Fruit fly (Drosophila melanogaster) whole organism, embryonic: ENCODE results near the gene yellow-e.

Experiments used
- Bdp1 ChIP-seq: fragments of 200-800 bp; sonication (Bioruptor generic); optimal IDR thresholded peaks from 3 replicates; lab custom pipeline; 2016; ENCODE audit warnings: missing biosample characterization, missing genetic modification characterization
- C15 ChIP-seq: fragments of 200-800 bp; sonication (Bioruptor generic); IDR thresholded peaks from 3 replicates; pipeline ENCODE4 v1.3.6; 2022; ENCODE audit warnings: missing biosample characterization, missing genetic modification characterization
- CG10979 ChIP-seq: fragments of 200-800 bp; sonication (Bioruptor generic); optimal IDR thresholded peaks from 2 replicates; lab custom pipeline; 2018; ENCODE audit warnings: missing biosample characterization, mild to moderate bottlenecking, missing genetic modification characterization, moderate library complexity
- CG11093 ChIP-seq: fragments of 200-800 bp; sonication (Bioruptor generic); IDR thresholded peaks from 3 replicates; pipeline ENCODE4 v1.3.6; 2022; ENCODE audit warnings: missing biosample characterization, missing genetic modification characterization
- CG11247 ChIP-seq: fragments of 200-800 bp; sonication (Bioruptor generic); IDR thresholded peaks from 2 replicates; pipeline ENCODE4 v1.3.6; 2022; ENCODE audit warnings: missing biosample characterization, missing genetic modification characterization
- CG11398 ChIP-seq: fragments of 200-800 bp; sonication (Bioruptor generic); optimal IDR thresholded peaks from 2 replicates; lab custom pipeline; 2016; ENCODE audit warnings: missing biosample characterization, missing genetic modification characterization
- CG12769 ChIP-seq: fragments of 200-800 bp; sonication (Bioruptor generic); optimal IDR thresholded peaks from 2 replicates; lab custom pipeline; 2019; ENCODE audit warnings: missing biosample characterization, mild to moderate bottlenecking, missing genetic modification characterization, moderate library complexity
- CG15514 ChIP-seq: fragments of 200-800 bp; sonication (Bioruptor generic); optimal IDR thresholded peaks from 3 replicates; lab custom pipeline; 2017; ENCODE audit warnings: missing biosample characterization, missing genetic modification characterization, mild to moderate bottlenecking, moderate library complexity, missing genetic modification reagents
- CG17359 ChIP-seq: fragments of 200-800 bp; sonication (Bioruptor generic); optimal IDR thresholded peaks from 3 replicates; lab custom pipeline; 2018; ENCODE audit warnings: missing biosample characterization, mild to moderate bottlenecking, missing genetic modification characterization, moderate library complexity
- CG17829 ChIP-seq: fragments of 200-800 bp; optimal IDR thresholded peaks from 2 replicates; lab custom pipeline; 2019; ENCODE audit warnings: missing biosample characterization, mild to moderate bottlenecking, missing genetic modification characterization, moderate library complexity
- CG2712 ChIP-seq: fragments of 200-800 bp; optimal IDR thresholded peaks from 3 replicates; lab custom pipeline; 2019; ENCODE audit warnings: missing biosample characterization, mild to moderate bottlenecking, missing genetic modification characterization, moderate library complexity
- CG30431 ChIP-seq: fragments of 200-800 bp; sonication (Bioruptor generic); optimal IDR thresholded peaks from 2 replicates; lab custom pipeline; 2017; ENCODE audit warnings: missing biosample characterization, missing genetic modification characterization
- CG3838 ChIP-seq: fragments of 200-800 bp; sonication (Bioruptor generic); optimal IDR thresholded peaks from 3 replicates; lab custom pipeline; 2016; ENCODE audit warnings: missing biosample characterization, missing genetic modification characterization
- CG4730 ChIP-seq: fragments of 200-800 bp; sonication (Bioruptor generic); IDR thresholded peaks from 2 replicates; pipeline ENCODE4 v1.3.6; 2022; ENCODE audit warnings: missing biosample characterization, missing genetic modification characterization
- CG6683 ChIP-seq: fragments of 200-800 bp; sonication (Bioruptor generic); optimal IDR thresholded peaks from 2 replicates; lab custom pipeline; 2017; ENCODE audit warnings: missing biosample characterization, mild to moderate bottlenecking, missing genetic modification characterization, missing genetic modification reagents
- CG7357 ChIP-seq: fragments of 200-800 bp; sonication (Bioruptor generic); IDR thresholded peaks from 3 replicates; pipeline ENCODE4 v1.3.6; 2022; ENCODE audit warnings: missing biosample characterization, missing genetic modification characterization
- CHES-1-like ChIP-seq: fragments of 200-800 bp; sonication (Bioruptor generic); optimal IDR thresholded peaks from 2 replicates; lab custom pipeline; 2016; ENCODE audit warnings: missing biosample characterization, missing genetic modification characterization
- D ChIP-seq, 2 experiments: fragments of 200-800 bp in 1 of 2; fragments of >200 bp in 1 of 2; sonication (Bioruptor generic) in 1 of 2; optimal IDR thresholded peaks; 2 replicates in 1 of 2; 3 replicates in 1 of 2; lab custom pipeline; 2017; ENCODE audit warnings: mild to moderate bottlenecking in 1 of 2, missing biosample characterization in 1 of 2, missing genetic modification characterization in 1 of 2, missing genetic modification reagents in 1 of 2
- Dbx ChIP-seq: fragments of 200-800 bp; sonication (Bioruptor generic); IDR thresholded peaks from 3 replicates; pipeline ENCODE4 v1.3.6; 2022; ENCODE audit warnings: missing biosample characterization, missing genetic modification characterization
- Doc2 ChIP-seq: fragments of 200-800 bp; sonication (Bioruptor generic); IDR thresholded peaks from 2 replicates; pipeline ENCODE4 v1.3.6; 2022; ENCODE audit warnings: missing biosample characterization, missing genetic modification characterization
- Eip74EF ChIP-seq, 2 experiments: fragments of 200-800 bp in 1 of 2; fragments of >200 bp in 1 of 2; sonication (Bioruptor generic) in 1 of 2; optimal IDR thresholded peaks; 2 replicates each; lab custom pipeline; 2017 to 2019; ENCODE audit warnings: missing biosample characterization in 2 of 2, missing genetic modification characterization in 2 of 2, mild to moderate bottlenecking in 1 of 2, moderate library complexity in 1 of 2
- Elba2 ChIP-seq: fragments of 200-800 bp; sonication (Bioruptor generic); optimal IDR thresholded peaks from 3 replicates; lab custom pipeline; 2016; ENCODE audit warnings: missing biosample characterization, missing genetic modification characterization
- HHEX ChIP-seq: fragments of 200-800 bp; sonication (Bioruptor generic); optimal IDR thresholded peaks from 3 replicates; lab custom pipeline; 2017; ENCODE audit warnings: missing biosample characterization, mild to moderate bottlenecking, missing genetic modification characterization, missing genetic modification reagents
- HLH3B ChIP-seq: fragments of 200-800 bp; sonication (Bioruptor generic); IDR thresholded peaks from 2 replicates; pipeline ENCODE4 v1.3.6; 2022; ENCODE audit warnings: missing biosample characterization, missing genetic modification characterization
- Hand ChIP-seq: fragments of 200-800 bp; sonication (Bioruptor generic); optimal IDR thresholded peaks from 2 replicates; lab custom pipeline; 2017; ENCODE audit warnings: mild to moderate bottlenecking, missing biosample characterization, missing genetic modification reagents, missing genetic modification characterization
- PHDP ChIP-seq: fragments of 200-800 bp; sonication (Bioruptor generic); optimal IDR thresholded peaks from 3 replicates; lab custom pipeline; 2018; ENCODE audit warnings: missing biosample characterization, mild to moderate bottlenecking, missing genetic modification characterization, moderate library complexity
- Taf1 ChIP-seq: fragments of 200-800 bp; sonication (Bioruptor generic); IDR thresholded peaks from 2 replicates; pipeline ENCODE4 v1.3.6; 2022; ENCODE audit warnings: missing biosample characterization, missing genetic modification characterization
- Xrp1 ChIP-seq: fragments of 200-800 bp; sonication (Bioruptor generic); IDR thresholded peaks from 2 replicates; pipeline ENCODE4 v1.3.6; 2022; ENCODE audit warnings: missing biosample characterization, missing genetic modification characterization
- ab ChIP-seq: fragments of 200-800 bp; sonication (Bioruptor generic); optimal IDR thresholded peaks from 2 replicates; lab custom pipeline; 2016; ENCODE audit warnings: missing biosample characterization, missing genetic modification characterization
- br ChIP-seq: fragments of >200 bp; optimal IDR thresholded peaks from 2 replicates; lab custom pipeline; 2017
- bsh ChIP-seq, 2 experiments: fragments of 200-800 bp; sonication (Bioruptor generic); optimal IDR thresholded peaks; 2 replicates each; lab custom pipeline; 2017 to 2018; ENCODE audit warnings: mild to moderate bottlenecking in 2 of 2, missing biosample characterization in 2 of 2, missing genetic modification characterization in 2 of 2, moderate library complexity in 1 of 2
- chn ChIP-seq: fragments of 200-800 bp; sonication (Bioruptor generic); optimal IDR thresholded peaks from 2 replicates; lab custom pipeline; 2016; ENCODE audit warnings: missing biosample characterization, missing genetic modification characterization
- croc ChIP-seq: fragments of 200-800 bp; sonication (Bioruptor generic); conservative IDR thresholded peaks from 3 replicates; pipeline ENCODE4 v1.3.6; 2022; ENCODE audit warnings: missing biosample characterization, missing genetic modification characterization
- dati ChIP-seq: fragments of 200-800 bp; sonication (Bioruptor generic); IDR thresholded peaks from 2 replicates; pipeline ENCODE4 v1.3.6; 2022; ENCODE audit warnings: missing biosample characterization, missing genetic modification characterization
- disco-r ChIP-seq: fragments of 200-800 bp; sonication (Bioruptor generic); optimal IDR thresholded peaks from 2 replicates; lab custom pipeline; 2016; ENCODE audit warnings: missing biosample characterization, missing genetic modification characterization
- dysf ChIP-seq: fragments of 200-800 bp; sonication (Bioruptor generic); IDR thresholded peaks from 3 replicates; pipeline ENCODE4 v1.3.6; 2022; ENCODE audit warnings: missing biosample characterization, missing genetic modification characterization
- exex ChIP-seq: fragments of 200-800 bp; sonication (Bioruptor generic); optimal IDR thresholded peaks from 4 replicates; lab custom pipeline; 2018; ENCODE audit warnings: missing biosample characterization, mild to moderate bottlenecking, missing genetic modification characterization, moderate library complexity
- grau ChIP-seq: fragments of 200-800 bp; optimal IDR thresholded peaks from 3 replicates; lab custom pipeline; 2019; ENCODE audit warnings: missing biosample characterization, mild to moderate bottlenecking, missing genetic modification characterization, moderate library complexity
- inv ChIP-seq: fragments of 200-800 bp; sonication (Bioruptor generic); IDR thresholded peaks from 2 replicates; pipeline ENCODE4 v1.3.6; 2022; ENCODE audit warnings: missing biosample characterization, missing genetic modification characterization; ENCODE audit not compliant: partially characterized antibody
- jumu ChIP-seq: fragments of 200-800 bp; sonication (Bioruptor generic); optimal IDR thresholded peaks from 3 replicates; lab custom pipeline; 2016; ENCODE audit warnings: missing biosample characterization, missing genetic modification characterization
- klu ChIP-seq: fragments of 200-800 bp; sonication (Bioruptor generic); IDR thresholded peaks from 2 replicates; pipeline ENCODE4 v1.3.6; 2022; ENCODE audit warnings: missing biosample characterization, missing genetic modification characterization
- lilli ChIP-seq: fragments of 200-800 bp; sonication (Bioruptor generic); optimal IDR thresholded peaks from 3 replicates; lab custom pipeline; 2016; ENCODE audit warnings: missing biosample characterization, missing genetic modification characterization
- nerfin-1 ChIP-seq: fragments of 200-800 bp; sonication (Bioruptor generic); optimal IDR thresholded peaks from 3 replicates; lab custom pipeline; 2019; ENCODE audit warnings: missing biosample characterization, mild to moderate bottlenecking, missing genetic modification characterization, moderate library complexity
- oc ChIP-seq: fragments of 200-800 bp; sonication (Bioruptor generic); optimal IDR thresholded peaks from 2 replicates; lab custom pipeline; 2018; ENCODE audit warnings: missing biosample characterization, mild to moderate bottlenecking, missing genetic modification characterization, moderate library complexity
- pho ChIP-seq: fragments of 200-800 bp; sonication (Bioruptor generic); optimal IDR thresholded peaks from 2 replicates; lab custom pipeline; 2016; ENCODE audit warnings: missing biosample characterization, missing genetic modification characterization
- pita ChIP-seq: fragments of 200-800 bp; sonication (Bioruptor generic); optimal IDR thresholded peaks from 2 replicates; lab custom pipeline; 2017; ENCODE audit warnings: missing biosample characterization, mild to moderate bottlenecking, missing genetic modification characterization
- pum ChIP-seq: fragments of 200-800 bp; sonication (Bioruptor generic); optimal IDR thresholded peaks from 2 replicates; lab custom pipeline; 2016; ENCODE audit warnings: missing biosample characterization, missing genetic modification characterization
- tgo ChIP-seq: fragments of 200-800 bp; sonication (Bioruptor generic); IDR thresholded peaks from 3 replicates; pipeline ENCODE4 v1.3.6; 2022; ENCODE audit warnings: missing biosample characterization, missing genetic modification characterization
- unpg ChIP-seq: fragments of 200-800 bp; sonication (Bioruptor generic); optimal IDR thresholded peaks from 3 replicates; lab custom pipeline; 2018; ENCODE audit warnings: missing biosample characterization, mild to moderate bottlenecking, missing genetic modification characterization, moderate library complexity

The yellow-e gene

dm6 chr3R:13450338-13450737 lies 35.3 kb upstream of the yellow-e start, which contains the start of gene side-IV (continued):
- TF ChIP-seq pum (GFP tag; lab: Kevin White, UChicago), result no peak
- no peak for TF ChIP-seq bsh (GFP tag; optimal IDR thresholded peaks at IDR 0.05; lab: Kevin White, UChicago)

DNA sequence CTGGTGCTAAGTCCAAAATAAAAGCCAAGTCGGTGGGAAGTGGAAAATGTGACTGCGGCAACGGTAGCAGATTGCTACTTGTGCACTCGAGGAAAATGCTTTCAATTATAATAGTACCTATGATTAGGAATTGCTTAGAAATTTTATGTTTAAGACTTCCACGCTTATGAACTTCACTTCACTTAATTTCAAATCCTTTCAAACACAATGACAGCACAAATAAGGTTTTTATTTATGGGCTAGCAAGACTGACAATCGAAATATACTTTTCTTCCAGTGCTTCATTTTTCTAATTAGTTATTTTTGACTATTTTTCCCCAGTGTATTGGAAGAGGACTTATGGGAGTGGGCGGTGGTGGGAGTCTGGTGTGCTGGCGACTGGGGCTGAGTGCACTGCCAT lies 33.3 kb upstream of the yellow-e start:
- TF ChIP-seq klu (GFP tag; lab: Robert Waterston, UW) (no peak), CG7357 (GFP tag; lab: Robert Waterston, UW) (peak; percentile 34; the same call in 1 of the 3 replicates), CHES-1-like (GFP tag; lab: Kevin White, UChicago) (no peak), CG11247 (no peak), exex (no peak), Eip74EF (GFP tag; optimal IDR thresholded peaks at IDR 0.05; lab: Kevin White, UChicago) (peak in 1 of 2 experiments; percentile 40), inv (no peak), tgo (GFP tag; lab: Robert Waterston, UW) (0 out of 3 replicates have a peak, but pooled peaks have one; percentile 14), croc (GFP tag; lab: Robert Waterston, UW) (peak; percentile 26; the same call in 1 of the 3 replicates), HLH3B (GFP tag; lab: Robert Waterston, UW) (no peak), CG11093 (GFP tag; lab: Robert Waterston, UW) (no peak), Hand (GFP tag; lab: Kevin White, UChicago) (no peak), CG10979 (peak; percentile 80), lilli (GFP tag; lab: Kevin White, UChicago) (no peak), Elba2 (no peak), C15 (no peak), pho (no peak), HHEX (peak; percentile 16), CG15514 (GFP tag; lab: Kevin White, UChicago) (no peak), CG17829 (tag; lab: Kevin White, UChicago) (peak; percentile 58), Doc2 (no peak), oc (tag; lab: Kevin White, UChicago) (peak; percentile 19), br (no peak), Bdp1 (GFP tag; lab: Kevin White, UChicago) (no peak), CG4730 (no peak), CG11398 (no peak), unpg (GFP tag; lab: Kevin White, UChicago) (peak; percentile 53), dysf (GFP tag; lab: Robert Waterston, UW) (peak; percentile 37; the same call in 1 of the 3 replicates), disco-r (GFP tag; lab: Kevin White, UChicago) (no peak), jumu (GFP tag; lab: Kevin White, UChicago) (no peak), dati (no peak), PHDP (tag; lab: Kevin White, UChicago) (peak; percentile 32), Xrp1 (0 out of 2 replicates have a peak, but pooled peaks have one; percentile 47), D (optimal IDR thresholded peaks at IDR 0.05; lab: Kevin White, UChicago) (no peak), D (GFP tag; optimal IDR thresholded peaks at IDR 0.05; lab: Kevin White, UChicago) (peak; percentile 61), nerfin-1 (tag; lab: Kevin White, UChicago) (peak; percentile 15), chn (no peak), ab (GFP tag; lab: Kevin White, UChicago) (no peak), CG12769 (no peak), CG2712 (tag; lab: Kevin White, UChicago) (peak; percentile 76), grau (tag; lab: Kevin White, UChicago) (peak; percentile 32), Dbx (GFP tag; lab: Robert Waterston, UW) (no peak), CG3838 (GFP tag; lab: Kevin White, UChicago) (no peak), CG17359 (tag; lab: Kevin White, UChicago) (peak; percentile 46), CG6683 (GFP tag; lab: Kevin White, UChicago) (no peak), Taf1 (GFP tag; lab: Robert Waterston, UW) (no peak), CG30431 (peak; percentile 8), pita (GFP tag; lab: Kevin White, UChicago) (no peak)
